Worm (Caenorhabditis elegans): ENCODE data around the gene dct-12.

DNA sequence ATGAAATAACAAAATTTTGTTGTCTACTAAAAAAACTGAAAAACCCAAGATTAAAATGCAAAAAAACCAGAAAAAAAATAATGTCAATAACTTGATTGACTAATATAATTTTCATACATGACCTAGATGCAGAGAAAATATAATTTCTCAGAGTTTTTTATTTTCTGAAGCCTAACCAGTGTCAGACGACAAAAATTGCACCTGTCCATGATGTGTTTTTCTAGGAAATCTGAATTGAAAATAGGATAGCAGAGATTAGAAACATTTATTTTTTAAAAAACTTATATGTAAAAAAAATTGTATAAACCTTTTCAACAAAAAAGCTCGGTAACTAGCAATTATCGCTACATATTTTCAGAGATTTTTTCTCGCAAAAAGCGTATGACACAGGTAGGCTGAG is 14.3 kb downstream of the dct-12 start:
- no peak for TF ChIP-seq ets-7 (tag; optimal IDR thresholded peaks at IDR 0.05)
- TF ChIP-seq hmbx-1 (tag; optimal IDR thresholded peaks at IDR 0.05), result no peak
- TF ChIP-seq ama-1 (optimal IDR thresholded peaks at IDR 0.05), result no peak
- TF ChIP-seq flt-1 (GFP tag; IDR thresholded peaks at IDR 0.05), result no peak
- TF ChIP-seq ceh-36 (tag; optimal IDR thresholded peaks at IDR 0.05), result no peak
- TF ChIP-seq scrt-1 (GFP tag; IDR thresholded peaks at IDR 0.05), result no peak
